Worm (Caenorhabditis elegans) whole organism, late embryonic: ENCODE measurements around the gene clec-241.

Experiments used
- C08G9.2 ChIP-seq: sonication (generic microtip); optimal IDR thresholded peaks from 2 replicates; lab custom pipeline; 2016; ENCODE audit warnings: mild to moderate bottlenecking, missing genetic modification characterization, moderate library complexity, missing compliant biosample characterization
- C38D4.7 ChIP-seq: fragments of 200-800 bp; sonication (Bioruptor generic); optimal IDR thresholded peaks from 2 replicates; lab custom pipeline; 2018; ENCODE audit warnings: mild to moderate bottlenecking, missing genetic modification characterization, moderate library complexity, missing compliant biosample characterization
- F13H6.1 ChIP-seq: sonication (generic microtip); optimal IDR thresholded peaks from 2 replicates; lab custom pipeline; 2016; ENCODE audit warnings: missing genetic modification characterization, missing compliant biosample characterization
- K02D7.2 ChIP-seq: sonication (generic microtip); optimal IDR thresholded peaks from 2 replicates; lab custom pipeline; 2017; ENCODE audit warnings: mild to moderate bottlenecking, missing genetic modification characterization, missing compliant biosample characterization
- K09A11.1 ChIP-seq: sonication (generic microtip); optimal IDR thresholded peaks from 2 replicates; lab custom pipeline; 2017; ENCODE audit warnings: antibody characterized with exemption, mild to moderate bottlenecking, missing genetic modification characterization, missing compliant biosample characterization; ENCODE audit not compliant: insufficient read depth
- T23F11.4 ChIP-seq: fragments of 200-800 bp; sonication (Bioruptor generic); optimal IDR thresholded peaks from 2 replicates; lab custom pipeline; 2018; ENCODE audit warnings: mild to moderate bottlenecking, missing genetic modification characterization, missing compliant biosample characterization
- ahr-1 ChIP-seq: sonication (generic microtip); optimal IDR thresholded peaks from 2 replicates; lab custom pipeline; 2016; ENCODE audit warnings: missing genetic modification characterization, missing compliant biosample characterization
- ama-1 ChIP-seq: fragments of 150-350 bp; optimal IDR thresholded peaks from 2 replicates; lab custom pipeline; 2014
- ceh-14 ChIP-seq: sonication (generic microtip); optimal IDR thresholded peaks from 2 replicates; lab custom pipeline; 2016; ENCODE audit warnings: missing genotype, missing genetic modification characterization, missing compliant biosample characterization
- ceh-18 ChIP-seq: sonication (generic microtip); optimal IDR thresholded peaks from 2 replicates; lab custom pipeline; 2016; ENCODE audit warnings: missing genetic modification characterization, missing compliant biosample characterization
- ceh-19 ChIP-seq: fragments of 200-800 bp; sonication (Bioruptor generic); optimal IDR thresholded peaks from 2 replicates; lab custom pipeline; 2018; ENCODE audit warnings: mild to moderate bottlenecking, missing genetic modification characterization, missing compliant biosample characterization
- ceh-2 ChIP-seq: sonication (generic microtip); optimal IDR thresholded peaks from 2 replicates; lab custom pipeline; 2016; ENCODE audit warnings: missing genotype, missing genetic modification characterization, missing compliant biosample characterization
- ceh-22 ChIP-seq: sonication (generic microtip); optimal IDR thresholded peaks from 2 replicates; lab custom pipeline; 2017; ENCODE audit warnings: missing biosample characterization, missing genetic modification characterization
- ceh-24 ChIP-seq: sonication (generic microtip); optimal IDR thresholded peaks from 2 replicates; lab custom pipeline; 2016; ENCODE audit warnings: mild to moderate bottlenecking, missing genetic modification characterization, missing compliant biosample characterization
- ceh-30 ChIP-seq: fragments of 150-350 bp; optimal IDR thresholded peaks from 2 replicates; lab custom pipeline; 2014; ENCODE audit warnings: missing biosample characterization, missing genetic modification characterization
- ceh-31 ChIP-seq: sonication (generic microtip); optimal IDR thresholded peaks from 2 replicates; lab custom pipeline; 2016; ENCODE audit warnings: missing genetic modification characterization, missing compliant biosample characterization
- ceh-34 ChIP-seq: sonication (generic microtip); optimal IDR thresholded peaks from 2 replicates; lab custom pipeline; 2016; ENCODE audit warnings: mild to moderate bottlenecking, missing genetic modification characterization, missing compliant biosample characterization
- ceh-45 ChIP-seq: fragments of 200-800 bp; sonication (Bioruptor generic); IDR thresholded peaks from 2 replicates; pipeline ENCODE4 v1.3.6; 2022; ENCODE audit warnings: missing genetic modification reagents, missing genetic modification characterization, missing compliant biosample characterization
- ceh-6 ChIP-seq: fragments of 200-800 bp; sonication (Bioruptor generic); optimal IDR thresholded peaks from 2 replicates; lab custom pipeline; 2018; ENCODE audit warnings: mild to moderate bottlenecking, missing genetic modification characterization, missing compliant biosample characterization
- che-1 ChIP-seq: sonication (generic microtip); optimal IDR thresholded peaks from 2 replicates; lab custom pipeline; 2016; ENCODE audit warnings: mild to moderate bottlenecking, missing genetic modification characterization, missing compliant biosample characterization
- dmd-4 ChIP-seq: sonication (generic microtip); optimal IDR thresholded peaks from 2 replicates; lab custom pipeline; 2016; ENCODE audit warnings: borderline replicate concordance, missing genetic modification characterization, missing compliant biosample characterization
- dve-1 ChIP-seq: sonication (generic microtip); optimal IDR thresholded peaks from 2 replicates; lab custom pipeline; 2017; ENCODE audit warnings: antibody characterized with exemption, mild to moderate bottlenecking, missing genetic modification characterization, missing compliant biosample characterization
- elt-2 ChIP-seq: sonication (generic microtip); optimal IDR thresholded peaks from 2 replicates; lab custom pipeline; 2016; ENCODE audit warnings: missing genetic modification reagents, missing genetic modification characterization, missing compliant biosample characterization
- elt-4 ChIP-seq: sonication (generic microtip); optimal IDR thresholded peaks from 2 replicates; lab custom pipeline; 2016; ENCODE audit warnings: missing genetic modification characterization, missing compliant biosample characterization
- ets-4 ChIP-seq: sonication (generic microtip); optimal IDR thresholded peaks from 2 replicates; lab custom pipeline; 2016; ENCODE audit warnings: missing genetic modification characterization, missing compliant biosample characterization
- fax-1 ChIP-seq: sonication (generic microtip); optimal IDR thresholded peaks from 2 replicates; lab custom pipeline; 2016; ENCODE audit warnings: missing genotype, missing genetic modification characterization, missing compliant biosample characterization
- fkh-10 ChIP-seq: fragments of 150-350 bp; optimal IDR thresholded peaks from 2 replicates; lab custom pipeline; 2014; ENCODE audit warnings: missing biosample characterization, missing genetic modification reagents, missing genetic modification characterization
- hlh-15 ChIP-seq: sonication (generic microtip); optimal IDR thresholded peaks from 2 replicates; lab custom pipeline; 2016; ENCODE audit warnings: missing genetic modification characterization, missing compliant biosample characterization
- hlh-8 ChIP-seq: sonication (generic microtip); optimal IDR thresholded peaks from 2 replicates; lab custom pipeline; 2016; ENCODE audit warnings: missing genotype, missing genetic modification characterization, missing compliant biosample characterization
- lin-11 ChIP-seq: fragments of 200-800 bp; sonication (Bioruptor generic); optimal IDR thresholded peaks from 2 replicates; lab custom pipeline; 2018; ENCODE audit warnings: mild to moderate bottlenecking, missing genetic modification characterization, missing compliant biosample characterization
- madf-2 ChIP-seq: sonication (generic microtip); optimal IDR thresholded peaks from 2 replicates; lab custom pipeline; 2017; ENCODE audit warnings: missing genetic modification characterization, missing compliant biosample characterization
- mec-3 ChIP-seq: sonication (generic microtip); optimal IDR thresholded peaks from 2 replicates; lab custom pipeline; 2016; ENCODE audit warnings: borderline replicate concordance, missing genetic modification characterization, missing compliant biosample characterization
- nfya-1 ChIP-seq: sonication (generic microtip); optimal IDR thresholded peaks from 2 replicates; lab custom pipeline; 2017; ENCODE audit warnings: missing genetic modification characterization, mild to moderate bottlenecking, missing compliant biosample characterization, antibody characterized with exemption, moderate library complexity
- nhr-11 ChIP-seq: fragments of 150-350 bp; optimal IDR thresholded peaks from 2 replicates; lab custom pipeline; 2014; ENCODE audit warnings: missing biosample characterization, missing genetic modification characterization
- odd-2 ChIP-seq: sonication (generic microtip); optimal IDR thresholded peaks from 2 replicates; lab custom pipeline; 2017; ENCODE audit warnings: antibody characterized with exemption, mild to moderate bottlenecking, missing genetic modification characterization, missing compliant biosample characterization
- pag-3 ChIP-seq: sonication (generic microtip); optimal IDR thresholded peaks from 2 replicates; lab custom pipeline; 2016; ENCODE audit warnings: missing compliant biosample characterization, missing genetic modification characterization, borderline replicate concordance
- pha-2 ChIP-seq: sonication (generic microtip); optimal IDR thresholded peaks from 2 replicates; lab custom pipeline; 2017; ENCODE audit warnings: mild to moderate bottlenecking, missing genetic modification characterization, missing compliant biosample characterization
- pqm-1 ChIP-seq: sonication (generic microtip); optimal IDR thresholded peaks from 2 replicates; lab custom pipeline; 2016; ENCODE audit warnings: missing genetic modification characterization, missing compliant biosample characterization
- ref-2 ChIP-seq: sonication (generic microtip); optimal IDR thresholded peaks from 2 replicates; lab custom pipeline; 2016; ENCODE audit warnings: missing genetic modification characterization, missing compliant biosample characterization
- sox-4 ChIP-seq: sonication (generic microtip); optimal IDR thresholded peaks from 2 replicates; lab custom pipeline; 2017; ENCODE audit warnings: mild to moderate bottlenecking, missing genetic modification characterization, inconsistent platforms, missing compliant biosample characterization
- syd-9 ChIP-seq: sonication (generic microtip); optimal IDR thresholded peaks from 2 replicates; lab custom pipeline; 2016; ENCODE audit warnings: mild to moderate bottlenecking, missing genetic modification characterization, moderate library complexity, missing compliant biosample characterization
- tbx-7 ChIP-seq: sonication (generic microtip); optimal IDR thresholded peaks from 2 replicates; lab custom pipeline; 2016; ENCODE audit warnings: missing genotype, missing genetic modification characterization, missing compliant biosample characterization
- unc-3 ChIP-seq, 2 experiments: fragments of 200-800 bp in 1 of 2; sonication (Bioruptor generic) in 1 of 2; sonication (generic microtip) in 1 of 2; conservative IDR thresholded peaks in 1 of 2; optimal IDR thresholded peaks in 1 of 2; 2 replicates each; pipeline versions ENCODE4 v1.3.6 to Lab custom; 2016 to 2022; ENCODE audit warnings: missing compliant biosample characterization in 2 of 2, missing genetic modification characterization in 2 of 2, missing genetic modification reagents in 1 of 2
- unc-55 ChIP-seq: sonication (generic microtip); optimal IDR thresholded peaks from 2 replicates; lab custom pipeline; 2017; ENCODE audit warnings: missing biosample characterization, missing genetic modification reagents, missing genetic modification characterization
- zip-5 ChIP-seq: sonication (generic microtip); optimal IDR thresholded peaks from 2 replicates; lab custom pipeline; 2016; ENCODE audit warnings: missing genetic modification characterization, missing compliant biosample characterization

The clec-241 gene

DNA sequence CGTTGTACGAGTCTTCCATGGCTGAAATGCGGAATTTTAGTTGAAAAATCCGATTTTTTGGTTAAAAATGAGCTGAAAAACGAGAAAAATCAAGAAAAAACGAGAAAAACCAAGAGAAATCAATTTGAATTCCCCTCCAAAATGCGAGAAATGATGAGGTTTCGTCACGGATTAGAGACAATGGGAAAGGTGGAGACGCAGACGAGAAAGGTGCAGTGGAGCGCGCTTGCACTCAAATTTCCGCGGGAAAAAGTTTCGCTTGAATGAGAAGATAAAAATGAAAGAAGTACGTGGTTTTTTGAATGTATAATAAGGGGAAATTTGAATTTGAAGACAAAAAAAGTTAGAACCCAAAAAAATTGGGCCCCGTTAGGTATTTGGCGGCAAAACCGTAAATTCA is 47.5 kb downstream of the clec-241 start, which contains the start of gene efl-1 (continued):
- TF ChIP-seq che-1 (tag; lab: Kevin White, UChicago) (no peak), ceh-22 (tag; lab: Kevin White, UChicago) (no peak), sox-4 (tag; lab: Kevin White, UChicago) (no peak), madf-2 (tag; lab: Kevin White, UChicago) (no peak), unc-3 (GFP tag; conservative IDR thresholded peaks at IDR 0.05; lab: Robert Waterston, UW) (no peak), unc-3 (tag; optimal IDR thresholded peaks at IDR 0.05; lab: Kevin White, UChicago) (no peak), C08G9.2 (tag; lab: Kevin White, UChicago) (no peak), elt-2 (tag; lab: Kevin White, UChicago) (peak; percentile 61), mec-3 (tag; lab: Kevin White, UChicago) (no peak), nhr-11 (tag; lab: Kevin White, UChicago) (no peak), dmd-4 (tag; lab: Kevin White, UChicago) (no peak), ceh-31 (tag; lab: Kevin White, UChicago) (peak; percentile 58), odd-2 (tag; lab: Kevin White, UChicago) (no peak), hlh-15 (tag; lab: Kevin White, UChicago) (no peak), ets-4 (peak; percentile 17), C38D4.7 (GFP tag; lab: Kevin White, UChicago) (no peak), syd-9 (tag; lab: Kevin White, UChicago) (no peak), ceh-18 (tag; lab: Kevin White, UChicago) (peak; percentile 70), F13H6.1 (tag; lab: Kevin White, UChicago) (no peak), dve-1 (tag; lab: Kevin White, UChicago) (peak; percentile 57), fax-1 (tag; lab: Kevin White, UChicago) (no peak), pag-3 (tag; lab: Kevin White, UChicago) (no peak), hlh-8 (no peak), pha-2 (tag; lab: Kevin White, UChicago) (no peak), ceh-24 (tag; lab: Kevin White, UChicago) (no peak), elt-4 (tag; lab: Kevin White, UChicago) (no peak), ceh-6 (GFP tag; lab: Kevin White, UChicago) (no peak), K02D7.2 (tag; lab: Kevin White, UChicago) (no peak), K09A11.1 (peak; percentile 21), ceh-2 (tag; lab: Kevin White, UChicago) (no peak), ref-2 (tag; lab: Kevin White, UChicago) (peak; percentile 66), ceh-45 (GFP tag; lab: Robert Waterston, UW) (no peak), T23F11.4 (GFP tag; lab: Kevin White, UChicago) (no peak), ama-1 (lab: Kevin White, UChicago) (no peak), fkh-10 (GFP tag; lab: Kevin White, UChicago) (no peak), ceh-30 (tag; lab: Kevin White, UChicago) (no peak), ceh-34 (tag; lab: Kevin White, UChicago) (peak; percentile 56), zip-5 (tag; lab: Kevin White, UChicago) (no peak), ahr-1 (no peak), lin-11 (tag; lab: Kevin White, UChicago) (no peak), pqm-1 (tag; lab: Kevin White, UChicago) (peak; percentile 19), ceh-14 (tag; lab: Kevin White, UChicago) (peak; percentile 77), unc-55 (peak; percentile 88), nfya-1 (peak; percentile 86), tbx-7 (tag; lab: Kevin White, UChicago) (no peak), ceh-19 (peak; percentile 34)
